Worm (Caenorhabditis elegans) whole organism, mixed stage, embryonic: Measurements from ENCODE around the gene flp-26.

Experiments
- blmp-1 ChIP-seq: fragments of 150-350 bp; optimal IDR thresholded peaks from 2 replicates; lab custom pipeline; 2014; ENCODE audit warnings: missing biosample characterization, missing genetic modification characterization
- lin-13 ChIP-seq: fragments of 150-350 bp; optimal IDR thresholded peaks from 2 replicates; lab custom pipeline; 2014; ENCODE audit warnings: missing biosample characterization, missing genetic modification characterization
- nhr-2 ChIP-seq: fragments of 150-350 bp; optimal IDR thresholded peaks from 2 replicates; lab custom pipeline; 2014; ENCODE audit warnings: missing biosample characterization, missing genetic modification characterization
- unc-39 ChIP-seq: fragments of 150-350 bp; optimal IDR thresholded peaks from 2 replicates; lab custom pipeline; 2014; ENCODE audit warnings: missing biosample characterization, missing genetic modification characterization

- TF ChIP-seq unc-39 (tag; lab: Kevin White, UChicago) (no peak), lin-13 (no peak), nhr-2 (tag; lab: Kevin White, UChicago) (no peak), blmp-1 (tag; lab: Kevin White, UChicago) (no peak)
Observed at ce11 chrX:7061265-7061664, 32.3 kb downstream of the flp-26 start.
